Worm (Caenorhabditis elegans) whole organism, young adult: ENCODE data around the gene bra-1.

Experiments
- B0336.3 ChIP-seq: fragments of 200-800 bp; sonication (Bioruptor generic); IDR thresholded peaks from 2 replicates; pipeline ENCODE4 v1.3.6; 2022; ENCODE audit warnings: missing genetic modification characterization, missing compliant biosample characterization
- akir-1 ChIP-seq: fragments of 200-800 bp; sonication (Bioruptor generic); optimal IDR thresholded peaks from 2 replicates; lab custom pipeline; 2018; ENCODE audit warnings: mild to moderate bottlenecking, missing genetic modification characterization, moderate library complexity, missing compliant biosample characterization
- efl-1 ChIP-seq: fragments of 150-350 bp; optimal IDR thresholded peaks from 2 replicates; lab custom pipeline; 2014; ENCODE audit warnings: missing biosample characterization, missing genetic modification reagents, missing genetic modification characterization
- ets-4 ChIP-seq: fragments of 200-800 bp; sonication (Bioruptor generic); optimal IDR thresholded peaks from 2 replicates; lab custom pipeline; 2018; ENCODE audit warnings: mild to moderate bottlenecking, missing genetic modification characterization, missing compliant biosample characterization
- hsf-1 ChIP-seq: fragments of 200-800 bp; sonication (Bioruptor generic); IDR thresholded peaks from 2 replicates; pipeline ENCODE4 v1.3.6; 2022; ENCODE audit warnings: missing genetic modification reagents, missing genetic modification characterization, missing compliant biosample characterization
- nhr-27 ChIP-seq: fragments of 200-800 bp; sonication (Bioruptor generic); optimal IDR thresholded peaks from 2 replicates; lab custom pipeline; 2018; ENCODE audit warnings: mild to moderate bottlenecking, missing genetic modification characterization, moderate library complexity, missing compliant biosample characterization
- nhr-80 ChIP-seq: sonication (generic microtip); optimal IDR thresholded peaks from 2 replicates; lab custom pipeline; 2016; ENCODE audit warnings: missing genetic modification characterization, missing compliant biosample characterization
- snpc-3.4 ChIP-seq: sonication (generic microtip); optimal IDR thresholded peaks from 2 replicates; lab custom pipeline; 2017; ENCODE audit warnings: missing genetic modification characterization, mild to moderate bottlenecking, missing compliant biosample characterization, antibody characterized with exemption, moderate library complexity, missing genotype, missing genetic modification reagents
- unc-62 ChIP-seq: fragments of 150-350 bp; optimal IDR thresholded peaks from 2 replicates; lab custom pipeline; 2014; ENCODE audit warnings: missing biosample characterization, missing genetic modification reagents, missing genetic modification characterization

ce11 chrX:13637526-13637925 is 39.3 kb downstream of the bra-1 start:
- TF ChIP-seq nhr-27 (tag; lab: Kevin White, UChicago) (no peak), unc-62 (GFP tag; lab: Kevin White, UChicago) (no peak), akir-1 (GFP tag; lab: Kevin White, UChicago) (no peak), ets-4 (no peak), B0336.3 (no peak), snpc-3.4 (tag; lab: Kevin White, UChicago) (no peak), hsf-1 (GFP tag; lab: Robert Waterston, UW) (no peak), nhr-80 (no peak), efl-1 (GFP tag; lab: Kevin White, UChicago) (no peak)
